Worm (Caenorhabditis elegans) whole organism, L4 larva: ENCODE measurements around the gene ran-1.

ENCODE experiments used
- F26F4.8 ChIP-seq: fragments of 200-800 bp; sonication (Bioruptor generic); conservative IDR thresholded peaks from 2 replicates; pipeline ENCODE4 v1.3.6; 2022; ENCODE audit warnings: missing genetic modification characterization, missing compliant biosample characterization
- F44E2.7 ChIP-seq: fragments of 200-800 bp; sonication (Bioruptor generic); IDR thresholded peaks from 2 replicates; pipeline ENCODE4 v2.1.2; 2022; ENCODE audit warnings: missing genetic modification characterization, missing compliant biosample characterization
- T26A8.4 ChIP-seq: fragments of 200-800 bp; sonication (Bioruptor generic); IDR thresholded peaks from 2 replicates; pipeline ENCODE4 v1.3.6; 2022; ENCODE audit warnings: missing genetic modification characterization, missing compliant biosample characterization
- Y105C5A.15 ChIP-seq: fragments of 200-800 bp; sonication (Bioruptor generic); IDR thresholded peaks from 2 replicates; pipeline ENCODE4 v1.3.6; 2022; ENCODE audit warnings: missing genetic modification characterization, missing compliant biosample characterization
- Y75B8A.6 ChIP-seq: fragments of 200-800 bp; sonication (Bioruptor generic); IDR thresholded peaks from 2 replicates; pipeline ENCODE4 v1.3.6; 2022; ENCODE audit warnings: missing genetic modification reagents, missing genetic modification characterization, missing compliant biosample characterization
- aha-1 ChIP-seq: fragments of 150-350 bp; peaks from one replicate; lab custom pipeline; 2014; ENCODE audit warnings: missing biosample characterization, missing genetic modification characterization
- aly-2 ChIP-seq: sonication (generic microtip); optimal IDR thresholded peaks from 2 replicates; lab custom pipeline; 2018; ENCODE audit warnings: missing biosample characterization, missing genetic modification characterization
- ceh-28 ChIP-seq: fragments of 150-350 bp; optimal IDR thresholded peaks from 2 replicates; lab custom pipeline; 2014; ENCODE audit warnings: missing biosample characterization, missing genetic modification reagents, missing genetic modification characterization
- ceh-32 ChIP-seq: sonication (generic microtip); optimal IDR thresholded peaks from 2 replicates; lab custom pipeline; 2016; ENCODE audit warnings: mild to moderate bottlenecking, missing genetic modification characterization, missing compliant biosample characterization; ENCODE audit not compliant: poor library complexity
- ceh-44 ChIP-seq: fragments of 200-800 bp; sonication (Bioruptor generic); IDR thresholded peaks from 2 replicates; pipeline ENCODE4 v1.3.6; 2022; ENCODE audit warnings: missing genetic modification reagents, missing genetic modification characterization, missing compliant biosample characterization
- ceh-62 ChIP-seq: sonication (generic microtip); optimal IDR thresholded peaks from 2 replicates; lab custom pipeline; 2017; ENCODE audit warnings: missing biosample characterization, missing genetic modification characterization
- ceh-82 ChIP-seq: sonication (generic microtip); optimal IDR thresholded peaks from 2 replicates; lab custom pipeline; 2017; ENCODE audit warnings: missing biosample characterization, missing genetic modification characterization
- daf-8 ChIP-seq: fragments of 200-800 bp; sonication (Bioruptor generic); IDR thresholded peaks from 2 replicates; pipeline ENCODE4 v1.3.6; 2022; ENCODE audit warnings: missing genetic modification characterization, missing compliant biosample characterization
- dve-1 ChIP-seq: sonication (generic microtip); optimal IDR thresholded peaks from 2 replicates; lab custom pipeline; 2017; ENCODE audit warnings: antibody characterized with exemption, mild to moderate bottlenecking, missing genetic modification characterization, missing compliant biosample characterization; ENCODE audit not compliant: insufficient read depth
- egl-27 ChIP-seq: sonication (generic microtip); optimal IDR thresholded peaks from 3 replicates; lab custom pipeline; 2017; ENCODE audit warnings: missing biosample characterization, missing genetic modification reagents, missing genetic modification characterization
- egl-43 ChIP-seq: fragments of 200-800 bp; sonication (Bioruptor generic); IDR thresholded peaks from 2 replicates; pipeline ENCODE4 v1.3.6; 2022; ENCODE audit warnings: missing genetic modification reagents, missing genetic modification characterization, missing compliant biosample characterization
- gei-8 ChIP-seq: fragments of 200-800 bp; sonication (Bioruptor generic); optimal IDR thresholded peaks from 2 replicates; lab custom pipeline; 2018; ENCODE audit warnings: mild to moderate bottlenecking, missing genetic modification characterization, missing compliant biosample characterization
- hlh-30 ChIP-seq: sonication (generic microtip); optimal IDR thresholded peaks from 2 replicates; lab custom pipeline; 2017; ENCODE audit warnings: antibody characterized with exemption, mild to moderate bottlenecking, missing genetic modification characterization, missing compliant biosample characterization; ENCODE audit not compliant: insufficient read depth
- hmg-1.1 ChIP-seq: fragments of 200-800 bp; sonication (Bioruptor generic); IDR thresholded peaks from 2 replicates; pipeline ENCODE4 v1.3.6; 2022; ENCODE audit warnings: missing genetic modification reagents, missing genetic modification characterization, missing compliant biosample characterization
- lim-7 ChIP-seq: fragments of 200-800 bp; sonication (Bioruptor generic); IDR thresholded peaks from 2 replicates; pipeline ENCODE4 v1.3.6; 2022; ENCODE audit warnings: missing genetic modification characterization, missing compliant biosample characterization
- lin-39 ChIP-seq: fragments of 150-350 bp; optimal IDR thresholded peaks from 2 replicates; lab custom pipeline; 2014; ENCODE audit warnings: missing biosample characterization, missing genetic modification reagents, missing genetic modification characterization
- mep-1 ChIP-seq: fragments of 150-350 bp; sonication (generic microtip); optimal IDR thresholded peaks from 3 replicates; lab custom pipeline; 2014; ENCODE audit warnings: missing biosample characterization, missing genetic modification characterization
- nhr-102 ChIP-seq: sonication (generic microtip); optimal IDR thresholded peaks from 2 replicates; lab custom pipeline; 2016; ENCODE audit warnings: mild to moderate bottlenecking, missing genetic modification characterization, moderate library complexity, missing compliant biosample characterization
- nhr-237 ChIP-seq: sonication (generic microtip); optimal IDR thresholded peaks from 2 replicates; lab custom pipeline; 2017; ENCODE audit warnings: missing biosample characterization, missing genetic modification characterization
- nhr-77 ChIP-seq: fragments of 150-350 bp; optimal IDR thresholded peaks from 2 replicates; lab custom pipeline; 2014; ENCODE audit warnings: missing biosample characterization, missing genetic modification characterization
- php-3 ChIP-seq: fragments of 200-800 bp; sonication (Bioruptor generic); IDR thresholded peaks from 2 replicates; pipeline ENCODE4 v1.3.6; 2022; ENCODE audit warnings: missing genetic modification reagents, missing genetic modification characterization, missing compliant biosample characterization
- set-16 ChIP-seq: fragments of 200-800 bp; sonication (Bioruptor generic); IDR thresholded peaks from 2 replicates; pipeline ENCODE4 v1.3.6; 2022; ENCODE audit warnings: missing genetic modification reagents, missing genetic modification characterization, missing compliant biosample characterization
- snpc-1.2 ChIP-seq: fragments of 200-800 bp; sonication (Bioruptor generic); IDR thresholded peaks from 2 replicates; pipeline ENCODE4 v1.3.6; 2022; ENCODE audit warnings: missing genetic modification reagents, missing genetic modification characterization, missing compliant biosample characterization
- spr-1 ChIP-seq: sonication (generic microtip); optimal IDR thresholded peaks from 2 replicates; lab custom pipeline; 2016; ENCODE audit warnings: mild to moderate bottlenecking, missing genetic modification characterization, missing compliant biosample characterization
- spr-3 ChIP-seq: fragments of 200-800 bp; sonication (Bioruptor generic); optimal IDR thresholded peaks from 2 replicates; lab custom pipeline; 2018; ENCODE audit warnings: mild to moderate bottlenecking, missing genetic modification characterization, missing compliant biosample characterization
- tra-1 ChIP-seq: fragments of 200-800 bp; sonication (Bioruptor generic); IDR thresholded peaks from 2 replicates; pipeline ENCODE4 v1.3.6; 2022; ENCODE audit warnings: missing genetic modification reagents, missing genetic modification characterization, missing compliant biosample characterization
- unc-62 ChIP-seq, 3 experiments: fragments of 150-350 bp in 1 of 3; sonication (generic microtip); optimal IDR thresholded peaks in 2 of 3; peaks in 1 of 3; 1 replicate in 1 of 3; 2 replicates in 2 of 3; lab custom pipeline; 2014 to 2017; ENCODE audit warnings: missing biosample characterization in 3 of 3, missing genetic modification characterization in 3 of 3, missing genetic modification reagents in 3 of 3, missing genotype in 1 of 3
- vab-7 ChIP-seq: fragments of 200-800 bp; sonication (Bioruptor generic); IDR thresholded peaks from 2 replicates; pipeline ENCODE4 v1.3.6; 2022; ENCODE audit warnings: missing genetic modification reagents, missing genetic modification characterization, missing compliant biosample characterization
- zag-1 ChIP-seq: fragments of 150-350 bp; optimal IDR thresholded peaks from 2 replicates; lab custom pipeline; 2014; ENCODE audit warnings: missing biosample characterization, missing genetic modification characterization
- ztf-7 ChIP-seq: fragments of 150-350 bp; optimal IDR thresholded peaks from 2 replicates; lab custom pipeline; 2014; ENCODE audit warnings: missing biosample characterization, missing genetic modification characterization

ran-1 gene

DNA sequence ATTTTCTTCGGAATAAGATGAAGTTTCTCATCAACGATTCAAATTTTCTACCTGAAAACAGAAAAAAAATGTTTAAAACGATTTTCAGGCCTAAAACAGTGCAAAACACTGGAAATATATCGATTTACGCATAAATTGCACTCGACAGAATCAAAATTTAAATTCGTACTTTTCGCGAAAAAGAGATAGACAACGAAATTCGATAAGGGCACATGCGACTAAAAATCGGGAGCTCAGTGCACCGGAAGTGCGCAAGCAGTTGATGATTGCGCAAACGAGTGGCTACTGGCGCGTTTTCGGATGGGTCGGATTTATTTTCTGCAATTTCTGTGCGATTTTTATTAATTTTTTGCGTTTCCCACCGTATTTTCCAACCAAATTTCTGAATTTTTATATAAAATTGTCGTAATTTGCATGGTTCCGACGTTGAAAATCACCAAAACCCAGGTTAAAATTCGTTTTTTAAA, 40.5 kb downstream of the ran-1 start, which contains the start of the genes Y39A1A.21 and Y39A1A.22 (continued):
- TF ChIP-seq nhr-237 (tag; lab: Kevin White, UChicago): no peak
- no peak for TF ChIP-seq lin-39 (tag; lab: Kevin White, UChicago)
- TF ChIP-seq vab-7 (GFP tag; lab: Robert Waterston, UW): no peak

DNA sequence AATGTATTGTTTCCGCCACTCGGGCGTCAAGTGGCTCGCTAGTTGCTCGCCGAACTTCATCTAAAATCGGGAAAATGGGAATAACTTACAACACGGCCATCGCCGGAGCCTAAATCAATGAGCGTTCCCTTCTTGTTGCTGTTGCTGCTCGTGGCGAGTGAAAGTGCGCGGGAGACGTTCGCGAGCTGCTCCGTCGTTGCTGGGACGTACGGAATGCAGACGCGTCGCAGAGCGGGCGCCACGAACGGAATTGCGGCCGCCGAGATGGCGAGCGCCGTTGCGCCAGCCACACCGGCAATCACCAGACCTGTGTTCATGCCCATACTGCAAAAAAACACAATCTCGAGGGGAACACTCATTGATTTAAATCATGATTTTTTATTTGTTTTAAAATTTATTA, 41.0 kb downstream of the ran-1 start:
- TF ChIP-seq mep-1 (tag; lab: Kevin White, UChicago): no peak
- no peak for TF ChIP-seq zag-1
- no peak for TF ChIP-seq F44E2.7 (GFP tag; lab: Robert Waterston, UW)
- TF ChIP-seq ceh-44 (GFP tag; lab: Robert Waterston, UW): no peak
- TF ChIP-seq Y75B8A.6 (GFP tag; lab: Robert Waterston, UW): no peak
- no peak for TF ChIP-seq spr-3 (GFP tag; lab: Kevin White, UChicago)
- no peak for TF ChIP-seq daf-8 (GFP tag; lab: Robert Waterston, UW)
- TF ChIP-seq hlh-30 (tag; lab: Kevin White, UChicago): no peak
- no peak for TF ChIP-seq ceh-82 (tag; lab: Kevin White, UChicago)
- peak; percentile 92 for TF ChIP-seq set-16 (GFP tag; lab: Robert Waterston, UW)
- TF ChIP-seq snpc-1.2: peak; percentile 26; the same call in 1 of the 2 replicates
- no peak for TF ChIP-seq egl-27 (tag; lab: Kevin White, UChicago)
- no peak for TF ChIP-seq gei-8 (GFP tag; lab: Kevin White, UChicago)
- TF ChIP-seq Y105C5A.15 (GFP tag; lab: Robert Waterston, UW): no peak
- no peak for TF ChIP-seq spr-1
- TF ChIP-seq nhr-77 (tag; lab: Kevin White, UChicago): no peak
- no peak for TF ChIP-seq ztf-7 (tag; lab: Kevin White, UChicago)
- TF ChIP-seq ceh-32: no peak
- 0 out of 2 replicates have a peak, but pooled peaks have one; percentile 38 for TF ChIP-seq tra-1 (GFP tag; lab: Robert Waterston, UW)
- TF ChIP-seq php-3: 0 out of 2 replicates have a peak, but pooled peaks have one; percentile 14
- TF ChIP-seq lim-7: peak; percentile 24; the same call in 1 of the 2 replicates
- 0 out of 2 replicates have a peak, but pooled peaks have one; percentile 52 for TF ChIP-seq egl-43 (GFP tag; lab: Robert Waterston, UW)
- no peak for TF ChIP-seq ceh-62 (tag; lab: Kevin White, UChicago)
- TF ChIP-seq nhr-102: no peak

DNA sequence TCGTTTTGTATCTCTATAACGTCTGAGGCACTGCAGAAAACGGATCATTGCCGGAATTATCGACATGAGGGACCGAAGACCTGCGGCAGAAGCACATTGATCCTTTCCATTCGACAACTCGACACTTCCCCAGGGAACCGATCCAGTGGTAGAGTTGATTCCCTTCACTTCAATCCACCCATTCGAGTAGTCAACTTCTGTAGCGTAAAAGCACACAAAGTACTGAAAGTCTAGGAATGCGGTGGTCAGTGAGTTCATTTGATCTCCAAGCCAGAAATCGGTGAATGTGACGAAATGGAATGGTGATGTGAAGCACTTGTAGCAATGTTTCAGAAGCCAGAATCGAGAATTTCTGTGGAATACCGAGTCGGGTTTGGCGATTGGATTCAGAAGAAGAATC, 43.0 kb downstream of the ran-1 start:
- TF ChIP-seq snpc-1.2: no peak
- TF ChIP-seq unc-62 (GFP tag; optimal IDR thresholded peaks at IDR 0.05 in 1 of 2; lab: Kevin White, UChicago): peak in 1 of 2 experiments; percentile 95
- no peak for TF ChIP-seq unc-62 (tag; optimal IDR thresholded peaks at IDR 0.05; lab: Kevin White, UChicago)

- TF ChIP-seq egl-27 (tag; lab: Kevin White, UChicago) (no peak), zag-1 (no peak), dve-1 (no peak), aha-1 (tag; lab: Kevin White, UChicago) (peak; percentile 88), hmg-1.1 (GFP tag; lab: Robert Waterston, UW) (no peak), aly-2 (no peak)
Observed at ce11 chrIII:10703833-10704232, 43.7 kb downstream of the ran-1 start.

- TF ChIP-seq T26A8.4 (GFP tag; lab: Robert Waterston, UW) (no peak), F26F4.8 (GFP tag; lab: Robert Waterston, UW) (no peak), ceh-28 (tag; lab: Kevin White, UChicago) (no peak)
- TF ChIP-seq, all 104 proteins: peak for 0
Observed at ce11 chrIII:10702805-10703204, 44.7 kb downstream of the ran-1 start.
